Fruit fly (Drosophila melanogaster): Measurements from ENCODE around the gene Miro.

Miro gene

DNA sequence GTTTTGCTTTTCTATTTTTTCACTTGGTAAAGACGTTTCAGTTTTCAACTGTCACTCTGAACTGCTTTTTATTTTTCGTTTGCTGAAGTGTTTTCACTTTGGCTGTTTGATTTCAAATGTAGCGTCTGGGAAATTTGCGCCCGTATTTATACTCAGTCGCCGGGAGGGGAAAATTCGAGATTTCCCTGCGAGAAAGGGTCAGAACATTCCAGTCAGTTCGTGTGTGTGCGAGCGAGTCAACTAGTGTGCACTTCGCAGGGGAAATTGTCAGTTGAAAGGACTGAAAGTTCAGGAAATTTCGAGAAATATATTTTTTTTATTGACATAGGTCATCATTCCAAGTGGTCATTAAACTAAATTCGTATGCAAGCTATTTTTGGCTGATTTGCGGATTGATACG is 18.5 kb upstream of the Miro start, which contains the start of gene Hsp68 (continued):
- TF ChIP-seq p53 (GFP tag; optimal IDR thresholded peaks at IDR 0.05) (no peak), Usf (GFP tag; optimal IDR thresholded peaks at IDR 0.05) (no peak), CG2712 (tag; optimal IDR thresholded peaks at IDR 0.05) (peak; percentile 36), tio (GFP tag; optimal IDR thresholded peaks at IDR 0.05) (no peak), CG4328 (GFP tag; optimal IDR thresholded peaks at IDR 0.05) (no peak), CG17359 (tag; optimal IDR thresholded peaks at IDR 0.05) (peak; percentile 7), CG1832 (GFP tag; optimal IDR thresholded peaks at IDR 0.05) (peak; percentile 87), pzg (GFP tag; optimal IDR thresholded peaks at IDR 0.05) (peak; percentile 15), nerfin-1 (tag; optimal IDR thresholded peaks at IDR 0.05) (peak; percentile 58), CG12942 (GFP tag; optimal IDR thresholded peaks at IDR 0.05) (no peak), tll (GFP tag; optimal IDR thresholded peaks at IDR 0.05) (peak in 1 of 2 experiments; percentile 27), CG43689 (GFP tag; IDR thresholded peaks at IDR 0.05) (no peak), MBD-R2 (GFP tag; IDR thresholded peaks at IDR 0.05) (peak; percentile 10; the same call in 1 of the 2 replicates), CG10431 (GFP tag; optimal IDR thresholded peaks at IDR 0.05) (peak; percentile 57), bbx (GFP tag; IDR thresholded peaks at IDR 0.05; ENCODE audit: partially characterized antibody) (peak; percentile 69; the same call in 1 of the 2 replicates), pho (GFP tag; optimal IDR thresholded peaks at IDR 0.05) (no peak), CG16779 (GFP tag; IDR thresholded peaks at IDR 0.05) (no peak), cg (GFP tag; optimal IDR thresholded peaks at IDR 0.05) (peak; percentile 10), hkb (optimal IDR thresholded peaks at IDR 0.05) (no peak), hkb (GFP tag; IDR thresholded peaks at IDR 0.05) (no peak), seq (GFP tag; IDR thresholded peaks at IDR 0.05) (peak; percentile 10; the same call in 1 of the 2 replicates), lmd (GFP tag; IDR thresholded peaks at IDR 0.05) (no peak), CG1603 (tag; optimal IDR thresholded peaks at IDR 0.05) (peak; percentile 12), Dek (tag; optimal IDR thresholded peaks at IDR 0.05) (no peak), CG12769 (tag; optimal IDR thresholded peaks at IDR 0.05) (peak; percentile 15), E2f2 (GFP tag; IDR thresholded peaks at IDR 0.05) (peak; percentile 44), CG7556 (GFP tag; optimal IDR thresholded peaks at IDR 0.05) (no peak), CG18262 (tag; optimal IDR thresholded peaks at IDR 0.05) (peak; percentile 15), insv (GFP tag; optimal IDR thresholded peaks at IDR 0.05) (peak in 1 of 2 experiments; percentile 84), HmgZ (tag; optimal IDR thresholded peaks at IDR 0.05) (peak; percentile 54), pum (GFP tag; optimal IDR thresholded peaks at IDR 0.05) (no peak), Opbp (GFP tag; IDR thresholded peaks at IDR 0.05; ENCODE audit: partially characterized antibody) (0 out of 3 replicates have a peak, but pooled peaks have one; percentile 28), sug (tag; optimal IDR thresholded peaks at IDR 0.05) (peak; percentile 22), CG11695 (GFP tag; IDR thresholded peaks at IDR 0.05) (0 out of 3 replicates have a peak, but pooled peaks have one; percentile 11), rib (GFP tag; IDR thresholded peaks at IDR 0.05) (no peak), al (GFP tag; IDR thresholded peaks at IDR 0.05) (no peak), chinmo (GFP tag; IDR thresholded peaks at IDR 0.05; ENCODE audit: partially characterized antibody) (peak; percentile 56; the same call in 1 of the 4 replicates), CG17612 (GFP tag; IDR thresholded peaks at IDR 0.05) (no peak), Hr78 (GFP tag; optimal IDR thresholded peaks at IDR 0.05) (peak in 1 of 2 experiments; percentile 78), sqz (GFP tag; optimal IDR thresholded peaks at IDR 0.05) (peak; percentile 92), CG3281 (GFP tag; optimal IDR thresholded peaks at IDR 0.05) (peak; percentile 4), gcm2 (GFP tag; optimal IDR thresholded peaks at IDR 0.05) (no peak), CG13296 (GFP tag; optimal IDR thresholded peaks at IDR 0.05) (peak; percentile 57), bsh (GFP tag; optimal IDR thresholded peaks at IDR 0.05) (peak in 1 of 2 experiments; percentile 13), mirr (GFP tag; optimal IDR thresholded peaks at IDR 0.05) (peak; percentile 58), bab2 (GFP tag; optimal IDR thresholded peaks at IDR 0.05) (no peak), CG32532 (GFP tag; IDR thresholded peaks at IDR 0.05) (no peak), wor (GFP tag; IDR thresholded peaks at IDR 0.05) (no peak), unc-4 (GFP tag; IDR thresholded peaks at IDR 0.05; ENCODE audit: partially characterized antibody) (0 out of 2 replicates have a peak, but pooled peaks have one; percentile 34), yki (optimal IDR thresholded peaks at IDR 0.05) (no peak)

Measured in whole organism, embryonic.